Fruit fly (Drosophila melanogaster): ENCODE measurements around the gene CG14443.

CG14443 gene

dm6 chrX:6599233-6599632 lies 34.5 kb upstream of the CG14443 start (continued):
- TF ChIP-seq CG6813 (GFP tag; optimal IDR thresholded peaks at IDR 0.05), result peak; percentile 71
- peak; percentile 64 for TF ChIP-seq CG31365 (tag; optimal IDR thresholded peaks at IDR 0.05)
- TF ChIP-seq Tbp (GFP tag; optimal IDR thresholded peaks at IDR 0.05), result no peak
- TF ChIP-seq kay (GFP tag; optimal IDR thresholded peaks at IDR 0.05), result peak; percentile 79
- TF ChIP-seq vfl (GFP tag; optimal IDR thresholded peaks at IDR 0.05), result no peak
- peak; percentile 98 for TF ChIP-seq E2f1 (GFP tag; IDR thresholded peaks at IDR 0.05)
- no peak for TF ChIP-seq unpg (GFP tag; optimal IDR thresholded peaks at IDR 0.05)
- peak; percentile 92 for TF ChIP-seq ind (GFP tag; optimal IDR thresholded peaks at IDR 0.05)
- peak; percentile 83 for TF ChIP-seq NK7.1 (GFP tag; optimal IDR thresholded peaks at IDR 0.05)
- TF ChIP-seq Med (GFP tag), result peak; percentile 99
- no peak for TF ChIP-seq CG13424 (tag; optimal IDR thresholded peaks at IDR 0.05)
- peak; percentile 78 for TF ChIP-seq repo (GFP tag; optimal IDR thresholded peaks at IDR 0.05)
- TF ChIP-seq Lhr (GFP tag; optimal IDR thresholded peaks at IDR 0.05), result peak; percentile 18
- peak; percentile 66 for TF ChIP-seq CG13775 (GFP tag; optimal IDR thresholded peaks at IDR 0.05)
- TF ChIP-seq CG7786 (GFP tag; optimal IDR thresholded peaks at IDR 0.05), result no peak
- TF ChIP-seq chif (GFP tag; optimal IDR thresholded peaks at IDR 0.05), result peak in 1 of 2 experiments; percentile 39
- TF ChIP-seq caup (GFP tag; optimal IDR thresholded peaks at IDR 0.05; ENCODE audit: severe bottlenecking), result peak; percentile 91
- TF ChIP-seq CG10366 (GFP tag; IDR thresholded peaks at IDR 0.05), result no peak
- peak in 1 of 2 experiments; percentile 31 for TF ChIP-seq Hr78 (GFP tag; optimal IDR thresholded peaks at IDR 0.05)
- TF ChIP-seq MBD-R2 (GFP tag; IDR thresholded peaks at IDR 0.05), result peak; percentile 98
- peak; percentile 30; the same call in 1 of the 3 replicates for TF ChIP-seq knrl (GFP tag; IDR thresholded peaks at IDR 0.05; ENCODE audit: partially characterized antibody)
- TF ChIP-seq CG7357 (GFP tag; IDR thresholded peaks at IDR 0.05), result peak; percentile 91
- TF ChIP-seq CG5953 (GFP tag; IDR thresholded peaks at IDR 0.05), result peak; percentile 63
- peak; percentile 45 for TF ChIP-seq CTCF (GFP tag; optimal IDR thresholded peaks at IDR 0.05)
- peak; percentile 95 for TF ChIP-seq peb (GFP tag; IDR thresholded peaks at IDR 0.05)
- peak; percentile 96 for TF ChIP-seq otp (GFP tag; IDR thresholded peaks at IDR 0.05)
- no peak for TF ChIP-seq H2.0 (GFP tag; IDR thresholded peaks at IDR 0.05)
- TF ChIP-seq Dref (GFP tag; IDR thresholded peaks at IDR 0.05), result peak; percentile 47
- TF ChIP-seq nmo (GFP tag; optimal IDR thresholded peaks at IDR 0.05), result peak; percentile 87
- TF ChIP-seq mld (GFP tag; IDR thresholded peaks at IDR 0.05; ENCODE audit: partially characterized antibody), result no peak
- TF ChIP-seq Adf1 (GFP tag; IDR thresholded peaks at IDR 0.05), result peak; percentile 68
- TF ChIP-seq Bteb2 (GFP tag; optimal IDR thresholded peaks at IDR 0.05), result no peak
- TF ChIP-seq CG1792 (GFP tag; optimal IDR thresholded peaks at IDR 0.05), result peak; percentile 76
- TF ChIP-seq Ssrp (tag; optimal IDR thresholded peaks at IDR 0.05), result peak; percentile 65
- TF ChIP-seq Gug (GFP tag; IDR thresholded peaks at IDR 0.05), result peak; percentile 96
- TF ChIP-seq dimm (GFP tag; IDR thresholded peaks at IDR 0.05), result peak; percentile 94
- no peak for TF ChIP-seq CHES-1-like (GFP tag; optimal IDR thresholded peaks at IDR 0.05)
- peak; percentile 30 for TF ChIP-seq Hsf (GFP tag; optimal IDR thresholded peaks at IDR 0.05)
- TF ChIP-seq Neu2 (GFP tag; optimal IDR thresholded peaks at IDR 0.05; ENCODE audit: borderline replicate concordance), result peak; percentile 20
- no peak for TF ChIP-seq vnd (GFP tag; IDR thresholded peaks at IDR 0.05; ENCODE audit: partially characterized antibody)
- peak; percentile 40 for TF ChIP-seq CG17802 (tag; optimal IDR thresholded peaks at IDR 0.05)
- peak; percentile 15 for TF ChIP-seq fd64A (GFP tag; optimal IDR thresholded peaks at IDR 0.05)
- TF ChIP-seq Sox102F (GFP tag; optimal IDR thresholded peaks at IDR 0.05), result no peak
- TF ChIP-seq Chrac-16 (GFP tag; optimal IDR thresholded peaks at IDR 0.05), result no peak
- peak; percentile 99 for TF ChIP-seq ranshi (GFP tag; IDR thresholded peaks at IDR 0.05)
- TF ChIP-seq ato (GFP tag; IDR thresholded peaks at IDR 0.05; ENCODE audit: partially characterized antibody), result no peak
- no peak for TF ChIP-seq tx (GFP tag; optimal IDR thresholded peaks at IDR 0.05)
- no peak for TF ChIP-seq Scr (GFP tag; IDR thresholded peaks at IDR 0.05; ENCODE audit: partially characterized antibody)
- no peak for TF ChIP-seq seq (GFP tag; IDR thresholded peaks at IDR 0.05)
- peak; percentile 87 to 90 for TF ChIP-seq Pdp1 (GFP tag; optimal IDR thresholded peaks at IDR 0.05)
- no peak for TF ChIP-seq CG15601 (tag; optimal IDR thresholded peaks at IDR 0.05)

Measured in whole organism, embryonic.